Fruit fly (Drosophila melanogaster): ENCODE data around the gene RpS14a.

The RpS14a gene

DNA sequence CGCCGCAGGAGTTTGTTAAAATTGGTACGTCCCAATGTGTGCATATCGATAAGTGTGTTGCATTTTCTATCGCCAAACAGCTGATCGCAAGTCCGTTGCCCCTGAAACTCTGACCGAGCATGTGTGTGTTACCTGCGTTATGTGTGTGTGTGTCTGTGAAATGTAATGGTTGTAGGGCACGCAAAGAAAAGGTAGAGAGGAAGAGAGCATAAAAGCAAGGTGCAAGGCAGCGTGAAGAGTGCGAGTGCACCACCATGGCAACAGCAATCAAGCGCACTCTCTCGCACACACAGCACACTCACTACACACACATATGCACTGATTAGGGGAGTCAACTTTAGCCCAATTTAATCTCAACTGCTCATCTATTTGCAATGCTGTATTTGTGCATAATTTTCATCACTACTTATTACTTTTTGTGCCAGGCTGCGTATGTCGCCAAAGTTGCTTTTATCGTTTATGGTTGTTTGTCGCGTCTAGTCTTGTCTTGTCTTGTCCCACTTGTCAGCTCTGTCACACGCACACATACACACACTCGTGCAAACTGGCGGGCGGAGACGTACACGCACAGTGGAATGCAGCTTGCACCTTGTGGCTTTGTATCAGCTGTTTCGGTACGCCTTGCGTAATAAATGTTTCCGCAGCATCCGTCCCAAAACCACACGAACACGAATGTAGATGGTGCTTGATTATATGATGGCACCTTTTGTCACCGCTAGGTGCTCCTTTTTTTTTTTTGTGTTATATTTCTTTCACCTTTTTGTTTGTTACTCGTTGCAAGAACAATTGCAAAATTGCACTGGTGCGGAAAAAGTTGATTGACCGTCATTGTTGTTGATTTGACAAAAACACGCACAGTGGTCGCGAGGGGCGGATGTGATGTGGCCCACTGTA lies 4.3 kb downstream of the RpS14a start:
- TF ChIP-seq Myc (optimal IDR thresholded peaks at IDR 0.05) (no peak), Sin3A (optimal IDR thresholded peaks at IDR 0.05) (no peak), h (optimal IDR thresholded peaks at IDR 0.05) (no peak), ttk (optimal IDR thresholded peaks at IDR 0.05) (no peak), psq (optimal IDR thresholded peaks at IDR 0.05) (no peak)

DNA sequence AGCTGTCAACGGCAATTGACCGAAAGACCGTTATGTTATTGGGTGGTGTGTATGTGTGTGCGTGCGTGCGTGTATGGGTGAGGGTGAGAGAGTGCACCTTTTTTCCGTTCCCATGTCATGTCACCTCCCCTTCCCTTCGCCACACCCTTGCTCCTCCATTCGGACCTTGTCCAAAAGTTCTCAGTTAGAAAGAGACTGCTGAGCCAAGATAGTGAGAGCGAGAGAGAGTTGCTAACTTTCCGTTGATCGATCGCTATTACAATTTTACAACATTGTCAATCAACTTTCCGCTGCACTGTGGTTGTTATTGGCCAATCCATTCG lies 4.9 kb downstream of the RpS14a start:
- TF ChIP-seq Myc (optimal IDR thresholded peaks at IDR 0.05) (no peak), insv (optimal IDR thresholded peaks at IDR 0.05) (no peak), h (optimal IDR thresholded peaks at IDR 0.05) (no peak), Sin3A (optimal IDR thresholded peaks at IDR 0.05) (no peak), ttk (optimal IDR thresholded peaks at IDR 0.05) (no peak), psq (optimal IDR thresholded peaks at IDR 0.05) (no peak)

DNA sequence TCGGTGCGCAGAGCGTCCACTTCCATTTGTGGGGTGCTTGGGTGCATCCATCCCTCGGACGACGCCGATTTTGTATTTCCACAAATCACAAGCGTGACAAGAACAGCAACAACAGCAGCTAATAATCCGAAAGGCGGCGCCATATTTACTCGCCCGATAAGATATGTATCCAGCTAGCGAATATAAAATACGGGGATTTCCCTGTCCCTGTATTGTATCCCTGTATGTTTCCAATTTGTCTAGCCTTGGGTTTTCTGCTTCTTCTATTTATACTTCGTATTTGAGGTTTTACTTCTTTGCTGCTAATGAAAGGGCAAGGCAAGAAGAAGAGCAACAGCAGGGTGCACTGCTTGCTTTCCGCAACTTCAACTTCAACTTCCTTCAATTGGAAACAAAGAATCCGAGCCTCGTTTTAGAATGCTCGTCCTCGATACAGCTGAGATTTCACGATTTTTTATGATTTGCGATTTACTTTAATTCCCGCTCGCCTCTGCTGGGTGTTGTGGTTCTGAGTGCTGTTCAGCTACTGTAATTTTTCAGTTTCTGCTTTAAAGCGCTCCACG lies 10.7 kb downstream of the RpS14a start:
- TF ChIP-seq Myc (optimal IDR thresholded peaks at IDR 0.05) (no peak), insv (optimal IDR thresholded peaks at IDR 0.05) (no peak), h (optimal IDR thresholded peaks at IDR 0.05) (no peak), psq (optimal IDR thresholded peaks at IDR 0.05) (no peak), Sin3A (optimal IDR thresholded peaks at IDR 0.05) (no peak), ttk (optimal IDR thresholded peaks at IDR 0.05) (no peak)

DNA sequence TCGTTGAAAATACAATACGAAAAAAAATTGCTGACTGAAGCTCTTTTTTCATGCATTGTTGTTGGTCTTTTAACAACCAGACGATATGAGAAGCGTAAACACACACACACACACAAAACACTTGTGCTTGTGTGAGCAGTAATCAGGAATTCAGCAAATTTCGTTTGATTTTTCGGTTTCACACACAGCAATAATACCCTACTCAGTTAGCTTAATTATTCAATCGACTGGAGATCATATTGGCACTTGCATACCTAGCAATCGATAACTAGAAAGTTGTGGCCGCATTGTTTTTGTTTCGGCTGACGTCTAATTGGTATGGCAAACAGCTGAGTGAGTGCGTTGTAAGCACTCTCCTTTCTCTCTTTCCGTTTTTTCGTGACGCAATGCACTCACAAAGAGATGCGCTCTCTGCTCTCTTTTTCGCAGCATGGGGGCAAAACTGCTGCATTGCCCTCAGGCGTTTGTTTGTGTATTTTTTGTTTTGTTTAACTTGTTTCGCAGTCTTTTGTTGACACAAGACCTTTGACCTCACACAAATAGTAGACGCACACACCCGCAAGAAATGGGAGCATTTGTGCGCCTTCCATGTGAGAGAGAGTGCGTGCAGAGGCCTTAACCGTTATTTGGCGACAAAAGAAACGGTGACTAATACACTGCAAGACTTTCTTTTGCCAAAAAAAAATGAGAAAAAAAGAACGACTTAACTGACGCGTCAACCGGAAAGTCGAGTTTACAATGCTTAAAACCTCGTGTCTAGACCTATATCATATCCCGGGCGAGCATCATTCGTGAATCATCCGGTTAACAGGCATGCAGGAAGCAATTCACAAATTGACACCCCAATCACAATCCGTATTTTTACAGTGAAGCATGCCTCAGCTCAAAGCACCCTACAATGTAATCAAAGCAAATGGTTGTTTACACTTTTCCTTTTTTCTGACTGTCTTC lies 11.5 kb downstream of the RpS14a start:
- TF ChIP-seq Sin3A (optimal IDR thresholded peaks at IDR 0.05), result no peak
- TF ChIP-seq Myc (optimal IDR thresholded peaks at IDR 0.05), result no peak
- no peak for TF ChIP-seq ttk (optimal IDR thresholded peaks at IDR 0.05)
- no peak for TF ChIP-seq insv (optimal IDR thresholded peaks at IDR 0.05)
- no peak for TF ChIP-seq psq (optimal IDR thresholded peaks at IDR 0.05)
- TF ChIP-seq h (optimal IDR thresholded peaks at IDR 0.05), result no peak

DNA sequence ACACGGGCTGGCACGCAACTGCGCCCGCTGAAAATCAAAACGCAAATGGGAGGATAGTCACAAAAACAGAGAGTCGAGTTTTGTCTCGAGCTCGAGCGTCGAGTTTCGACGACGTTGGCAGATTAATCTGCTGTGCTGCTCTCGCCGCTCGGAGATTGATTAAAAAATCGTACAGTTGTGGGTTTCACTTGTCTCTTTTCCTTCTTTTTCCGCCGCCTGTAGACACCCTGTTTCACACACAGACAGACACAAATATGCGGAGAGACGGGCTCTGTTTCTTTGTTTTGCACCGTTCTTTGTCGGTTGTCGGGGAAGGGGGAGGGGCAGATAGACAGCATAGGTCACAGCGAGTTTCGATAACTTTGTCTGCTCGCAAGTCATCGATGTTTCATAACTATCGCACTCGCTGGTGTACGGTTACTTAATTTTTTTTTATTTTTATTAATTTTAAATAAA lies 13.3 kb downstream of the RpS14a start, which contains the start of gene orion:
Gene orion, minus strand, starts transcription at position 51 of the 456 bp plus-strand sequence.
- TF ChIP-seq h (optimal IDR thresholded peaks at IDR 0.05) (no peak), Myc (optimal IDR thresholded peaks at IDR 0.05) (no peak), insv (optimal IDR thresholded peaks at IDR 0.05) (no peak), psq (optimal IDR thresholded peaks at IDR 0.05) (no peak), ttk (optimal IDR thresholded peaks at IDR 0.05) (no peak), Sin3A (optimal IDR thresholded peaks at IDR 0.05) (no peak)

DNA sequence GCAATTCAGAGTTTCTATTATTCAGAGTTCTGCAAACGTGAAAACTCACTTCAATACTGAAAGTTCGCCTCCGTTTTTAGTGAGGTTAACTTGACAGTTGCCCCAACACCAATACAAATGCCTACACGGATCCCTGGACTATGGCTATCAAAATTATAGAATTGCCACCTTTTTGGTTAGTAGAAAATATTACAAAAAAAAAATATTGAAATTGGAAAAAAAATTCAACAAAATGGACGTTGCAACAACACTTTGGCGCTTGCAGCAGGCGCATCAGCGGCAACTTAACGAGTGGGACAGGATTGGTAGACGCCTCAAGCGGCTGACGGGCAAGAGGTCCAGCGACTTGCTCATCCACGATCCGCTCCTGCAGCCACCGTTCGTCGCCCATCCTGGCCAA lies 22.3 kb downstream of the RpS14a start, which contains the start of the genes CG15332 and CG15330:
Gene CG15332, minus strand, starts transcription at position 101 of the 400 bp plus-strand sequence.
Gene CG15330, plus strand, starts transcription at position 175 of the 400 bp plus-strand sequence.
- TF ChIP-seq Myc (optimal IDR thresholded peaks at IDR 0.05), result no peak
- TF ChIP-seq ttk (optimal IDR thresholded peaks at IDR 0.05), result no peak
- no peak for TF ChIP-seq h (optimal IDR thresholded peaks at IDR 0.05)
- TF ChIP-seq psq (optimal IDR thresholded peaks at IDR 0.05), result no peak
- no peak for TF ChIP-seq insv (optimal IDR thresholded peaks at IDR 0.05)
- TF ChIP-seq Sin3A (optimal IDR thresholded peaks at IDR 0.05), result no peak

DNA sequence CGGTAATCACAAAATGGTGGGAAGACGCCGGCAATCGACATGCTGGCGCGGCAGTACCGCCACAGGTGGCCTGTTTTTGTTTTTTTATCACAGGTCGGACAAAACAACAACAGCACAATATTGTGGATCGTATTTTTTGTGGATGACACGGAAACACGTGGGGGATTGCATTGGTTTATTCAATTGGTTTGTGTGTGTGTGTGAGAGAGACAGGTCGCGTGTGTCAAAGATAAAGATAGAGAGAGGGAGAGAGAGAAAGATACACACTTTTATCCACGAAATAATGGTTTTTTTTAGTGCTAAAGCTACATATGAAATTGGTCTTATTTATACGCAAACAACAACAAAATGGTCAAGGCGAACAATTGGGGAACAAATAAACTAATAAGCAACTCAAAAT lies 25.5 kb downstream of the RpS14a start:
- TF ChIP-seq psq (optimal IDR thresholded peaks at IDR 0.05) (no peak), insv (optimal IDR thresholded peaks at IDR 0.05) (no peak), h (optimal IDR thresholded peaks at IDR 0.05) (no peak), ttk (optimal IDR thresholded peaks at IDR 0.05) (no peak), Sin3A (optimal IDR thresholded peaks at IDR 0.05) (no peak), Myc (optimal IDR thresholded peaks at IDR 0.05) (no peak)

DNA sequence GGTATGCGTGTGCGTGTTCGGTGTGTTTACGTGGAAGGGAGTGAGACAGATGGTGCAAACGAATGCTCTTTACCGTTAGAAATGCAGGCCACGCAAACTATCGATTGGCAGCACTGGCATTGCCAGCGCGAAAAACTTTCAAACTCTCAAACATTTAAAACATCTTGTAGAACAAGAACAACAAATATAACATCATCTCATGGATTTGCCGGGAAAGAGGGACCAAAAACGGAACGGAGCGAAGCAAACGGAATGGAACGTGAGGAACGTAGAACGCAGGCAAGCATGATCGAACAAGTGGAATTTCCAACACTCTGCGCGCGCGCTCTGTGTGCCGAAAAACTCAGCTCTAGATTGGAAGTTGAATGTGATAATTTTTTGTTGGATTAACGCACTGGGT lies 26.0 kb downstream of the RpS14a start:
- no peak for TF ChIP-seq h (optimal IDR thresholded peaks at IDR 0.05)
- no peak for TF ChIP-seq psq (optimal IDR thresholded peaks at IDR 0.05)
- no peak for TF ChIP-seq ttk (optimal IDR thresholded peaks at IDR 0.05)
- TF ChIP-seq Myc (optimal IDR thresholded peaks at IDR 0.05), result no peak
- no peak for TF ChIP-seq insv (optimal IDR thresholded peaks at IDR 0.05)
- no peak for TF ChIP-seq Sin3A (optimal IDR thresholded peaks at IDR 0.05)

DNA sequence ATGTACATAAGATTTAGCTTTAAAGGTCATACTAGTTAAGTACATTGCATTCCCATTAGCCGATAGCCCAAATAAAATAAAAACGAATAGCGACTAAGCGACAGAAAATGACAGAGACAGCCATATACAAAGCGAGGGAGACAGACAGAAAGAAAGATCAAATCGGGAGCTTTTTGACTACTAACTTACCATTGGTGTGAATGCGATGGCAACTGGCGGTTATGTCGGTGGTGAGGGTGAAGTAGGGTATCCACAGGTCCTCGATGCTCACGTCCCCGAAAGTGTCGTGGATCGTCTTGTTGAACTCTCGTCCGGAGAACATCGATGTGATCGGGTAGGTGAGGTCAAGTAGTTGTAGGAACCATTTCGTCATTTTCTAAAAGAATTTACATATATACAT lies 27.4 kb downstream of the RpS14a start:
- TF ChIP-seq Myc (optimal IDR thresholded peaks at IDR 0.05), result no peak
- TF ChIP-seq h (optimal IDR thresholded peaks at IDR 0.05), result no peak
- TF ChIP-seq psq (optimal IDR thresholded peaks at IDR 0.05), result no peak
- no peak for TF ChIP-seq Sin3A (optimal IDR thresholded peaks at IDR 0.05)
- no peak for TF ChIP-seq ttk (optimal IDR thresholded peaks at IDR 0.05)
- no peak for TF ChIP-seq insv (optimal IDR thresholded peaks at IDR 0.05)

DNA sequence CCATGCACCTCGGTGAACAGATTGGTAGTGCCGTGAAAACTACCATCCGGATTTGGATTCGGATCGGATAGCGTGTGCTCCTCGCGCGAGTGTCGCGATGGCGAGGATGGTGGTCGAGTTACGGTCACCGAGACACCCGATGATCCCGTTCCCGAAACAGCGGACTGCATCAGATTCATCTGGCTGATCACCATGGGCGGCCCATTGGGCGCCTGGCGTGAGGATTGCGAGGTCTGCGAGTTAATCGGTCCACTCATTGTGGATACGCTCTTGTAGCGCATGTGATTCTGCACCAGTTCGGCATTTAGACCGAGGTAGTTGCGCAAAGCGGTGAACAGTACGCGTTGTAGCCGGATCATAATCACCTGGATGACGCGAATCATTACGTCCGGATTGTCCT lies 30.2 kb downstream of the RpS14a start, which contains the start of gene sn:
Gene sn, plus strand, starts transcription at position 301 of the 400 bp plus-strand sequence.
- TF ChIP-seq insv (optimal IDR thresholded peaks at IDR 0.05), result no peak
- no peak for TF ChIP-seq ttk (optimal IDR thresholded peaks at IDR 0.05)
- TF ChIP-seq h (optimal IDR thresholded peaks at IDR 0.05), result no peak

DNA sequence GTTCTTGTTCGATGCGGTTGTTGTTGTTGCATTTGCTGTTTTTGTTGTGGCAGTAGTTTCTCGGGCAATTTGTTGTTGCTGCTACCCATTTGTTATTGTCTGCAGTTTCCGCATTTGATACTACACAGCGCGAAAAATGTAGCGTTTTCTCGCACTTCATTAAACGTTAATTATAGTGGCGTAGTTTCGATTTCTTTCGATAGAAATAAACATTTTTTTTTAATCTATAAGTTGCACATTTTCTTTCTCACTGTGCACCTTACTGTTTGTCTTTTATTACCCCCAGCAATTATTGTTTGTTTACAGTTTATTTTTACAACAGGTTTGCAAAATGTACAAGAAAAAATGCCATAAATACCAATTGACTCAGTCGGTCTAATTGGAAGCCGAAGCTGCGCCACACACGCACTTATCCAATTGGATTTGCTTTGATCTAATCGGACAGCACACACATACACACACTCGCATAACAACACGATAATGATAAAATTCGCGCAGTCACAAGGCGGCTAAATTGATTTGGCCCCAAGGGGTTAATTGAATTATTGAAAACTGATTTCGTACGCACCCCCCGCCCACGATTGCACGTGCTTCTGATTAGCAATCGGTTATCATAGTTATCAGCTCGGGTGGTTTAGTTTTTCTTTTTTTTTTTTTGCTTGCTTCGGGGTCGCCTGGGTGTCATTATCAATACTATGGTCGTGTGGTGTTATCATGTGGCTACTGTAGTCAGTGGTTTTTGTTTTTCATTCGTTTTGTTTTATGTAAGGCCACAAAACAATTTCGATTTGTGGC lies 32.4 kb downstream of the RpS14a start:
- no peak for TF ChIP-seq insv (optimal IDR thresholded peaks at IDR 0.05)
- TF ChIP-seq ttk (optimal IDR thresholded peaks at IDR 0.05), result no peak
- no peak for TF ChIP-seq psq (optimal IDR thresholded peaks at IDR 0.05)
- no peak for TF ChIP-seq h (optimal IDR thresholded peaks at IDR 0.05)
- TF ChIP-seq Sin3A (optimal IDR thresholded peaks at IDR 0.05), result no peak
- no peak for TF ChIP-seq Myc (optimal IDR thresholded peaks at IDR 0.05)
